Fruit fly (Drosophila melanogaster) whole organism: ENCODE results near the gene CG10581.

Source experiments
- CG8478 ChIP-seq: fragments of >200 bp; optimal IDR thresholded peaks from 2 replicates; lab custom pipeline; 2018; ENCODE audit warnings: inconsistent platforms
- Dll ChIP-seq: fragments of >200 bp; optimal IDR thresholded peaks from 2 replicates; lab custom pipeline; 2017
- EcR ChIP-seq, 2 experiments: fragments of >200 bp; optimal IDR thresholded peaks; 2 replicates each; lab custom pipeline; 2017; ENCODE audit warnings: missing biosample characterization in 2 of 2, missing genetic modification characterization in 2 of 2, missing genetic modification reagents in 2 of 2
- pan ChIP-seq: fragments of >200 bp; optimal IDR thresholded peaks from 2 replicates; lab custom pipeline; 2017
- psq ChIP-seq: fragments of >200 bp; optimal IDR thresholded peaks from 2 replicates; lab custom pipeline; 2017
- usp ChIP-seq: fragments of >200 bp; optimal IDR thresholded peaks from 2 replicates; lab custom pipeline; 2017; ENCODE audit warnings: missing biosample characterization, missing genetic modification characterization, mixed read lengths

The CG10581 gene

DNA sequence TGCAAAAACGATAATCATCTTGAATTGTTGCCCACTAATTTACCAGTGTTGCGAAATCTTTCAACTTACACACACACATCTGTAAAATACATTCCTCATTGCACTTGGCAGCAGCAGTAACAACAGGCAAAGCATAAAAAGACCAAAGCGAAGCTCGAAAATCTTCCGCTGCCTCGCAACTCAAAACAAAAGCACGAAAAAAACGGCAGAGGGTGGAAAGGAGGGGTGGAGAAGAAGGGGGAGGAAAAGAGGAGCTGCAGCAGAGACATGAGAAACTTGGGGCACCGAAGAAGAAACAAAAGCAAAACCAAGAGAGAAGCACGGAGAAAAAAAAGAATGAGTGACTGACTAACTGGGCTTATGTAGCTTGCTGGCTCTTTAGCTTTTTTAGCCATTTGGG is 20.5 kb downstream of the CG10581 start:
- TF ChIP-seq usp (GFP tag; lab: Kevin White, UChicago) (no peak), pan (lab: Kevin White, UChicago) (no peak)

- TF ChIP-seq psq (lab: Kevin White, UChicago) (no peak), usp (GFP tag; lab: Kevin White, UChicago) (no peak), Dll (lab: Kevin White, UChicago) (peak; percentile 52), CG8478 (lab: Kevin White, UChicago) (no peak)
These were observed 22.3 kb downstream of the CG10581 start for dm6 chr3L:21011689-21012088.

- TF ChIP-seq psq (lab: Kevin White, UChicago) (no peak), CG8478 (lab: Kevin White, UChicago) (no peak), Dll (lab: Kevin White, UChicago) (peak; percentile 74), pan (lab: Kevin White, UChicago) (no peak), EcR (GFP tag; optimal IDR thresholded peaks at IDR 0.05; lab: Kevin White, UChicago) (no peak), usp (GFP tag; lab: Kevin White, UChicago) (no peak)
These were observed 23.0 kb downstream of the CG10581 start for dm6 chr3L:21010846-21011607.

DNA sequence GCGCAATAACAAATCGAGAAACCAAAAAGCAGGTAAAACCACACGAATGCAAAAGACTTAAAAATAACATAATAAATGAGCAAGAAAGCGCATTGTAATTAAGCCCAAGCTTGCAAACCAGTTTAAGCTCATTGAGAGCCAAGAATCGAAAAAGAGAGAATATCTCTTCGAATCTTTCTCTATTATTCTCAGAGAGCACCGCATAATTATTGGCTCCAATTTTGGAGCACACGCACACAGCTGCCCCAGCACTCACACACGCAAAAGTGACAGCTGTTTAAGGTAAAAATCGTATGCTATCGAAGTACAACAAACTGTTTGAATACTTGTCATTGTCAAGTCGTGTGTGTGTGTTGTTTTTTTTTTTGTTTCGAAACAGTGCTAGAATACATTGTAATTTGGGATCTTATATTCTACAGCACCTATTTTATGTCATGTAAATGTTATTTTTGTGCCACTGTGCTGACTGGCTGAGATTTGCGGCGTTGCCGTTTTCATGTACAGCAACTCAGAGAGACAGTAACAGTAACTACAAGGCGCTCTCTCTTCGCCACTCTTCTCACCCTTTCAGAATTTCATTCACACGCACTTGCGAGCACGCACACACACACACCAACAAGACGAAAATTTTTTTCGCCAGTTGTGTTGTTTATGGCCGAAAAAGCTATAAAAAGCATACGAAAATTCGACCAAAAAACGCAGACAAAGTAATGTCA is 24.4 kb downstream of the CG10581 start:
- TF ChIP-seq psq (lab: Kevin White, UChicago) (no peak), Dll (lab: Kevin White, UChicago) (peak; percentile 66)

dm6 chr3L:21008899-21009298 is 25.1 kb downstream of the CG10581 start:
- no peak for TF ChIP-seq pan (lab: Kevin White, UChicago)
- no peak for TF ChIP-seq EcR (GFP tag; optimal IDR thresholded peaks at IDR 0.05; lab: Kevin White, UChicago)
- TF ChIP-seq Dll (lab: Kevin White, UChicago) = peak; percentile 44
- no peak for TF ChIP-seq CG8478 (lab: Kevin White, UChicago)

dm6 chr3L:21008255-21008815 is 25.7 kb downstream of the CG10581 start:
- TF ChIP-seq EcR (GFP tag; optimal IDR thresholded peaks at IDR 0.05; lab: Kevin White, UChicago) = peak in 1 of 2 experiments; percentile 17
- TF ChIP-seq pan (lab: Kevin White, UChicago) = no peak

dm6 chr3L:21007364-21008254 is 26.4 kb downstream of the CG10581 start:
- no peak for TF ChIP-seq usp (GFP tag; lab: Kevin White, UChicago)
- TF ChIP-seq CG8478 (lab: Kevin White, UChicago) = no peak
- TF ChIP-seq Dll (lab: Kevin White, UChicago) = no peak
- TF ChIP-seq pan (lab: Kevin White, UChicago) = no peak
- no peak for TF ChIP-seq EcR (GFP tag; optimal IDR thresholded peaks at IDR 0.05; lab: Kevin White, UChicago)
- TF ChIP-seq psq (lab: Kevin White, UChicago) = no peak

- TF ChIP-seq pan (lab: Kevin White, UChicago) (no peak), psq (lab: Kevin White, UChicago) (no peak), Dll (lab: Kevin White, UChicago) (no peak), CG8478 (lab: Kevin White, UChicago) (no peak), usp (GFP tag; lab: Kevin White, UChicago) (no peak), EcR (GFP tag; optimal IDR thresholded peaks at IDR 0.05; lab: Kevin White, UChicago) (no peak)
These were observed 34.4 kb downstream of the CG10581 start for dm6 chr3L:20999639-21000038.

- no peak for TF ChIP-seq pan (lab: Kevin White, UChicago)
- TF ChIP-seq CG8478 (lab: Kevin White, UChicago) = no peak
- TF ChIP-seq usp (GFP tag; lab: Kevin White, UChicago) = no peak
- TF ChIP-seq psq (lab: Kevin White, UChicago) = no peak
- no peak for TF ChIP-seq EcR (GFP tag; optimal IDR thresholded peaks at IDR 0.05; lab: Kevin White, UChicago)
- no peak for TF ChIP-seq Dll (lab: Kevin White, UChicago)
These were observed 42.6 kb downstream of the CG10581 start, which contains the start of gene CG12984 for dm6 chr3L:20991373-20991772. TSS of gene CG12984 (plus strand) at chr3L:20991673.

- TF ChIP-seq usp (GFP tag; lab: Kevin White, UChicago) = no peak
- no peak for TF ChIP-seq pan (lab: Kevin White, UChicago)
- no peak for TF ChIP-seq EcR (GFP tag; optimal IDR thresholded peaks at IDR 0.05; lab: Kevin White, UChicago)
- TF ChIP-seq CG8478 (lab: Kevin White, UChicago) = no peak
These were observed 43.8 kb downstream of the CG10581 start for dm6 chr3L:20990231-20990630.

DNA sequence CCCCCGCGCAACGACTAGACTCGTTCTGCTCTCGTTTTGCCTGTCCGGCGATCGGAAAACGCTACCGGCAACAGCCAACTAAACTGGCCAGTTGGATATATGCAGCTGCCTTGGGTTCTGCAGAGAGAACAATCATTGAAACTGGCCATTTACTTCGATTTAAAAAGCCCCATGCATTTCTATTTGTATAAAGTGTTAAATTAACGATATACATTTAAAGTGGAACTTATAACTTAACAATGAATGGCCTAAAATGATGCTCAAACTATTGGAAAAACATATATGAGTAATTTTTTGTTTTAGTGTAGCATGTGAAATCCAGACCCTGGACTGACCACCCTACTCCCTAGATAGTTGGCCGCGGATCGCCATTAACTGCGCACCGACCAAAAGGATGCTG is 45.1 kb downstream of the CG10581 start:
- no peak for TF ChIP-seq Dll (lab: Kevin White, UChicago)
- no peak for TF ChIP-seq CG8478 (lab: Kevin White, UChicago)
- TF ChIP-seq usp (GFP tag; lab: Kevin White, UChicago) = no peak
- no peak for TF ChIP-seq pan (lab: Kevin White, UChicago)
- TF ChIP-seq psq (lab: Kevin White, UChicago) = no peak
